Worm (Caenorhabditis elegans) whole organism, L2 larva: ENCODE data around the gene oac-57.

Source experiments
- C34F6.9 ChIP-seq: fragments of 150-350 bp; optimal IDR thresholded peaks from 2 replicates; lab custom pipeline; 2014; ENCODE audit warnings: missing biosample characterization, missing genetic modification characterization
- F13H6.1 ChIP-seq: sonication (generic microtip); optimal IDR thresholded peaks from 2 replicates; lab custom pipeline; 2016; ENCODE audit warnings: missing genetic modification characterization, missing compliant biosample characterization
- R02D3.7 ChIP-seq: fragments of 150-350 bp; optimal IDR thresholded peaks from 2 replicates; lab custom pipeline; 2014; ENCODE audit warnings: missing biosample characterization, missing genetic modification characterization
- Y55F3AM.14 ChIP-seq: fragments of 200-800 bp; sonication (Bioruptor generic); optimal IDR thresholded peaks from 2 replicates; lab custom pipeline; 2018; ENCODE audit warnings: mild to moderate bottlenecking, missing genetic modification characterization, missing compliant biosample characterization
- ZK546.5 ChIP-seq: sonication (generic microtip); optimal IDR thresholded peaks from 2 replicates; lab custom pipeline; 2017; ENCODE audit warnings: missing biosample characterization, missing genetic modification characterization
- alr-1 ChIP-seq: fragments of 150-350 bp; optimal IDR thresholded peaks from 2 replicates; lab custom pipeline; 2014; ENCODE audit warnings: missing biosample characterization, missing genetic modification characterization
- aly-2 ChIP-seq: fragments of 150-350 bp; optimal IDR thresholded peaks from 2 replicates; lab custom pipeline; 2014; ENCODE audit warnings: missing biosample characterization, missing genetic modification characterization
- ama-1 ChIP-seq: fragments of 150-350 bp; optimal IDR thresholded peaks from 2 replicates; lab custom pipeline; 2018; ENCODE audit warnings: inconsistent platforms
- blmp-1 ChIP-seq: sonication (generic microtip); optimal IDR thresholded peaks from 2 replicates; lab custom pipeline; 2017; ENCODE audit warnings: missing genetic modification characterization, mild to moderate bottlenecking, missing compliant biosample characterization, antibody characterized with exemption, moderate library complexity; ENCODE audit not compliant: insufficient read depth
- ceh-16 ChIP-seq: fragments of 150-350 bp; optimal IDR thresholded peaks from 2 replicates; lab custom pipeline; 2014; ENCODE audit warnings: missing biosample characterization, missing genetic modification characterization
- ceh-82 ChIP-seq: fragments of 150-350 bp; optimal IDR thresholded peaks from 2 replicates; lab custom pipeline; 2014; ENCODE audit warnings: missing biosample characterization, missing genetic modification characterization
- crh-2 ChIP-seq: sonication (generic microtip); optimal IDR thresholded peaks from 2 replicates; lab custom pipeline; 2017; ENCODE audit warnings: missing biosample characterization, missing genetic modification characterization
- dmd-4 ChIP-seq: sonication (generic microtip); optimal IDR thresholded peaks from 2 replicates; lab custom pipeline; 2017; ENCODE audit warnings: missing biosample characterization, missing genetic modification characterization
- egl-27 ChIP-seq: sonication (generic microtip); optimal IDR thresholded peaks from 3 replicates; lab custom pipeline; 2017; ENCODE audit warnings: missing biosample characterization, missing genetic modification reagents, missing genetic modification characterization
- elt-1 ChIP-seq: fragments of 150-350 bp; optimal IDR thresholded peaks from 2 replicates; lab custom pipeline; 2014; ENCODE audit warnings: missing biosample characterization, missing genetic modification characterization
- elt-3 ChIP-seq: sonication (generic microtip); optimal IDR thresholded peaks from 2 replicates; lab custom pipeline; 2017; ENCODE audit warnings: missing biosample characterization, missing genetic modification characterization
- fos-1 ChIP-seq: fragments of 150-350 bp; optimal IDR thresholded peaks from 2 replicates; lab custom pipeline; 2014; ENCODE audit warnings: missing biosample characterization, missing genetic modification characterization
- gmeb-1 ChIP-seq: fragments of 150-350 bp; optimal IDR thresholded peaks from 2 replicates; lab custom pipeline; 2014; ENCODE audit warnings: missing biosample characterization, missing genetic modification characterization
- lin-11 ChIP-seq: fragments of 150-350 bp; sonication (generic microtip); optimal IDR thresholded peaks from 2 replicates; lab custom pipeline; 2014; ENCODE audit warnings: missing biosample characterization, missing genetic modification characterization, inconsistent platforms, mixed read lengths
- lin-13 ChIP-seq: fragments of 150-350 bp; optimal IDR thresholded peaks from 2 replicates; lab custom pipeline; 2014; ENCODE audit warnings: missing biosample characterization, missing genetic modification reagents, missing genetic modification characterization
- lin-39 ChIP-seq: fragments of 150-350 bp; optimal IDR thresholded peaks from 2 replicates; lab custom pipeline; 2014; ENCODE audit warnings: missing biosample characterization, missing genetic modification reagents, missing genetic modification characterization
- lsy-2 ChIP-seq, 2 experiments: fragments of 150-350 bp in 1 of 2; sonication (generic microtip) in 1 of 2; optimal IDR thresholded peaks; 2 replicates each; lab custom pipeline; 2014 to 2017; ENCODE audit warnings: missing biosample characterization in 2 of 2, missing genetic modification characterization in 2 of 2
- mab-5 ChIP-seq: fragments of 150-350 bp; optimal IDR thresholded peaks from 2 replicates; lab custom pipeline; 2014; ENCODE audit warnings: missing biosample characterization, missing genetic modification characterization
- mbf-1 ChIP-seq: sonication (generic microtip); optimal IDR thresholded peaks from 2 replicates; lab custom pipeline; 2017; ENCODE audit warnings: missing biosample characterization, missing genetic modification characterization
- mdl-1 ChIP-seq, 2 experiments: fragments of 150-350 bp in 1 of 2; sonication (generic microtip) in 1 of 2; optimal IDR thresholded peaks; 2 replicates each; lab custom pipeline; 2017; ENCODE audit warnings: missing biosample characterization in 2 of 2, missing genetic modification characterization in 2 of 2
- nhr-10 ChIP-seq: sonication (generic microtip); optimal IDR thresholded peaks from 2 replicates; lab custom pipeline; 2017; ENCODE audit warnings: missing biosample characterization, missing genetic modification characterization
- nhr-11 ChIP-seq: fragments of 150-350 bp; optimal IDR thresholded peaks from 2 replicates; lab custom pipeline; 2014; ENCODE audit warnings: missing biosample characterization, missing genetic modification characterization
- nhr-12 ChIP-seq: fragments of 150-350 bp; optimal IDR thresholded peaks from 2 replicates; lab custom pipeline; 2014; ENCODE audit warnings: missing biosample characterization, missing genetic modification characterization
- nhr-129 ChIP-seq: fragments of 150-350 bp; optimal IDR thresholded peaks from 2 replicates; lab custom pipeline; 2014; ENCODE audit warnings: missing biosample characterization, missing genetic modification characterization
- nhr-23 ChIP-seq: fragments of 150-350 bp; optimal IDR thresholded peaks from 2 replicates; lab custom pipeline; 2014; ENCODE audit warnings: missing biosample characterization, missing genetic modification reagents, missing genetic modification characterization
- nhr-237 ChIP-seq: fragments of 150-350 bp; optimal IDR thresholded peaks from 2 replicates; lab custom pipeline; 2014; ENCODE audit warnings: missing biosample characterization, missing genetic modification characterization
- nhr-25 ChIP-seq: fragments of 150-350 bp; sonication (generic microtip); optimal IDR thresholded peaks from 3 replicates; lab custom pipeline; 2014; ENCODE audit warnings: missing biosample characterization, missing genetic modification characterization
- nhr-6 ChIP-seq: fragments of 150-350 bp; optimal IDR thresholded peaks from 2 replicates; lab custom pipeline; 2014; ENCODE audit warnings: missing biosample characterization, missing genetic modification characterization
- nhr-77 ChIP-seq: fragments of 150-350 bp; optimal IDR thresholded peaks from 2 replicates; lab custom pipeline; 2014; ENCODE audit warnings: missing biosample characterization, missing genetic modification characterization
- peb-1 ChIP-seq: fragments of 150-350 bp; optimal IDR thresholded peaks from 2 replicates; lab custom pipeline; 2014; ENCODE audit warnings: missing biosample characterization, missing genetic modification characterization
- sma-3 ChIP-seq: sonication (generic microtip); optimal IDR thresholded peaks from 2 replicates; lab custom pipeline; 2016; ENCODE audit warnings: missing genetic modification reagents, missing genetic modification characterization, missing compliant biosample characterization
- unc-39 ChIP-seq: fragments of 150-350 bp; optimal IDR thresholded peaks from 2 replicates; lab custom pipeline; 2014; ENCODE audit warnings: missing biosample characterization, missing genetic modification characterization
- unc-55 ChIP-seq: fragments of 150-350 bp; sonication (generic microtip); optimal IDR thresholded peaks from 3 replicates; lab custom pipeline; 2014; ENCODE audit warnings: missing biosample characterization, missing genetic modification reagents, missing genetic modification characterization
- unc-62 ChIP-seq: fragments of 150-350 bp; optimal IDR thresholded peaks from 2 replicates; lab custom pipeline; 2014; ENCODE audit warnings: missing biosample characterization, missing genetic modification reagents, missing genetic modification characterization
- zag-1 ChIP-seq: fragments of 150-350 bp; optimal IDR thresholded peaks from 2 replicates; lab custom pipeline; 2014; ENCODE audit warnings: missing biosample characterization, missing genetic modification characterization
- ztf-4 ChIP-seq: fragments of 150-350 bp; optimal IDR thresholded peaks from 2 replicates; lab custom pipeline; 2014; ENCODE audit warnings: missing biosample characterization, missing genetic modification characterization

oac-57 gene

ce11 chrIV:12278507-12278906 lies 29.1 kb downstream of the oac-57 start, which contains the start of the genes tag-335 and vkmt-1:
tag-335 (minus strand) TSS chrIV:12278594.
vkmt-1 (plus strand) TSS chrIV:12278725.
- TF ChIP-seq nhr-129 (tag; lab: Kevin White, UChicago) (peak; percentile 63), lsy-2 (tag; optimal IDR thresholded peaks at IDR 0.05; lab: Kevin White, UChicago) (peak in 1 of 2 experiments; percentile 68), crh-2 (tag; lab: Kevin White, UChicago) (peak; percentile 18), lin-13 (no peak)

ce11 chrIV:12275892-12276291 lies 31.7 kb downstream of the oac-57 start, which contains the start of gene vps-8:
vps-8 (minus strand) TSS chrIV:12275992.
- TF ChIP-seq dmd-4 (tag; lab: Kevin White, UChicago) (no peak), crh-2 (tag; lab: Kevin White, UChicago) (no peak), ceh-16 (no peak), blmp-1 (tag; lab: Kevin White, UChicago) (no peak), nhr-25 (tag; lab: Kevin White, UChicago) (no peak), nhr-10 (no peak), unc-39 (tag; lab: Kevin White, UChicago) (no peak), lin-11 (tag; lab: Kevin White, UChicago) (no peak), mbf-1 (tag; lab: Kevin White, UChicago) (no peak), lin-39 (tag; lab: Kevin White, UChicago) (no peak), nhr-237 (no peak), nhr-23 (tag; lab: Kevin White, UChicago) (no peak), nhr-77 (tag; lab: Kevin White, UChicago) (no peak)
- TF ChIP-seq, all 48 proteins: peak for 0

- TF ChIP-seq elt-1 (tag; lab: Kevin White, UChicago) (no peak), dmd-4 (tag; lab: Kevin White, UChicago) (no peak), gmeb-1 (tag; lab: Kevin White, UChicago) (peak; percentile 5), nhr-129 (tag; lab: Kevin White, UChicago) (peak; percentile 22)
- TF ChIP-seq, all 48 proteins: peak for 2
Observed at ce11 chrIV:12274365-12274764, 33.3 kb downstream of the oac-57 start.

ce11 chrIV:12270392-12270791 lies 37.2 kb downstream of the oac-57 start, which contains the start of gene C42C1.3:
C42C1.3 (minus strand) TSS chrIV:12270492.
- TF ChIP-seq ceh-82 (tag; lab: Kevin White, UChicago) (no peak), nhr-12 (tag; lab: Kevin White, UChicago) (no peak), zag-1 (tag; lab: Kevin White, UChicago) (no peak), peb-1 (no peak), lsy-2 (tag; optimal IDR thresholded peaks at IDR 0.05; lab: Kevin White, UChicago) (no peak), ama-1 (no peak), nhr-129 (tag; lab: Kevin White, UChicago) (no peak), ZK546.5 (no peak), aly-2 (tag; lab: Kevin White, UChicago) (no peak), mab-5 (tag; lab: Kevin White, UChicago) (no peak), nhr-11 (no peak), crh-2 (tag; lab: Kevin White, UChicago) (no peak), lin-39 (tag; lab: Kevin White, UChicago) (no peak), ceh-16 (no peak)

- no peak for TF ChIP-seq ZK546.5
- TF ChIP-seq mab-5 (tag; lab: Kevin White, UChicago), result no peak
- peak; percentile 10 for TF ChIP-seq egl-27 (tag; lab: Kevin White, UChicago)
- TF ChIP-seq lin-13, result peak; percentile 71
- no peak for TF ChIP-seq nhr-77 (tag; lab: Kevin White, UChicago)
- peak; percentile 23 for TF ChIP-seq F13H6.1
- peak; percentile 98 for TF ChIP-seq nhr-129 (tag; lab: Kevin White, UChicago)
- no peak for TF ChIP-seq nhr-25 (tag; lab: Kevin White, UChicago)
- peak; percentile 74 for TF ChIP-seq crh-2 (tag; lab: Kevin White, UChicago)
- peak; percentile 74 for TF ChIP-seq C34F6.9 (tag; lab: Kevin White, UChicago)
- no peak for TF ChIP-seq ama-1
- no peak for TF ChIP-seq lin-39 (tag; lab: Kevin White, UChicago)
- TF ChIP-seq zag-1 (tag; lab: Kevin White, UChicago), result peak; percentile 4
- TF ChIP-seq alr-1 (tag; lab: Kevin White, UChicago), result no peak
- TF ChIP-seq ceh-82 (tag; lab: Kevin White, UChicago), result no peak
- peak; percentile 95 for TF ChIP-seq unc-55 (GFP tag; lab: Kevin White, UChicago)
- TF ChIP-seq nhr-11, result no peak
- TF ChIP-seq nhr-6 (tag; lab: Kevin White, UChicago), result no peak
- peak; percentile 42 for TF ChIP-seq gmeb-1 (tag; lab: Kevin White, UChicago)
- peak; percentile 89 to 98 for TF ChIP-seq lsy-2 (tag; optimal IDR thresholded peaks at IDR 0.05; lab: Kevin White, UChicago)
- no peak for TF ChIP-seq sma-3 (GFP tag; lab: Kevin White, UChicago)
- no peak for TF ChIP-seq mdl-1 (tag; optimal IDR thresholded peaks at IDR 0.05; lab: Kevin White, UChicago)
- peak; percentile 43 for TF ChIP-seq fos-1 (tag; lab: Kevin White, UChicago)
- TF ChIP-seq nhr-23 (tag; lab: Kevin White, UChicago), result no peak
- peak; percentile 45 for TF ChIP-seq R02D3.7 (tag; lab: Kevin White, UChicago)
- no peak for TF ChIP-seq unc-62 (GFP tag; lab: Kevin White, UChicago)
- TF ChIP-seq blmp-1 (tag; lab: Kevin White, UChicago), result no peak
- no peak for TF ChIP-seq elt-3
- no peak for TF ChIP-seq Y55F3AM.14 (GFP tag; lab: Kevin White, UChicago)
- TF ChIP-seq aly-2 (tag; lab: Kevin White, UChicago), result no peak
- TF ChIP-seq ztf-4 (tag; lab: Kevin White, UChicago), result peak; percentile 17
Observed at ce11 chrIV:12268272-12269045, 39.2 kb downstream of the oac-57 start, which contains the start of the genes ppm-1.H and rpl-34. ppm-1.H (minus strand) TSS chrIV:12268322. rpl-34 (plus strand) TSS chrIV:12268995.
